Worm (Caenorhabditis elegans) whole organism, early embryonic: ENCODE data around the gene srd-33.

Source experiments
- hmbx-1 ChIP-seq: sonication (generic microtip); optimal IDR thresholded peaks from 2 replicates; lab custom pipeline; 2016; ENCODE audit warnings: mild to moderate bottlenecking, missing genetic modification characterization, missing compliant biosample characterization
- scrt-1 ChIP-seq: fragments of 200-800 bp; sonication (Bioruptor generic); IDR thresholded peaks from 2 replicates; pipeline ENCODE4 v1.3.6; 2022; ENCODE audit warnings: missing genetic modification characterization, missing compliant biosample characterization
- sea-1 ChIP-seq: fragments of 200-800 bp; sonication (Bioruptor generic); conservative IDR thresholded peaks from 2 replicates; pipeline ENCODE4 v1.3.6; 2022; ENCODE audit warnings: missing genetic modification characterization, missing compliant biosample characterization
- tbx-37 ChIP-seq: fragments of 200-800 bp; sonication (Bioruptor generic); conservative IDR thresholded peaks from 2 replicates; pipeline ENCODE4 v1.3.6; 2022; ENCODE audit warnings: missing genetic modification reagents, missing genetic modification characterization, missing compliant biosample characterization

DNA sequence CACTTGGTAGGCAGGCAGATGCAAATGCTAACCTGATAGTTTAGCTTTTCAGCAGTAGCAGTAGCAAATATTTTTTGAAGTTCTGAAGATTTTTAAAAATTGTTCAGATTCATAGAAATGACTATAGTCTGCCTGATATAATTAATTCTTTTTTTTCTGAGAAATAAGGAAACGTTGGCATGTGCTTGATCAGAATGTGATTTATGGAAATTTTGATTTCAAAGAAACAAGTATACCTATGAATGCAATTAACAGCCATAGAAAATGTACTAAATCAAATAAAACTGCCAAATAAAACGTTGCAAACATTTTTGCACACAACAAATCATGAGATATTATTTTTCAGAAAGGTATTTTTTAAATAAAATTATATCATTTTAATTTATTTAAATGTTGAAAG, 1.5 kb upstream of the srd-33 start:
- TF ChIP-seq sea-1 (GFP tag; lab: Robert Waterston, UW) (no peak), tbx-37 (no peak), hmbx-1 (tag; lab: Kevin White, UChicago) (no peak), scrt-1 (no peak)
